Fruit fly (Drosophila melanogaster): ENCODE measurements around the gene Reph.

The Reph gene

DNA sequence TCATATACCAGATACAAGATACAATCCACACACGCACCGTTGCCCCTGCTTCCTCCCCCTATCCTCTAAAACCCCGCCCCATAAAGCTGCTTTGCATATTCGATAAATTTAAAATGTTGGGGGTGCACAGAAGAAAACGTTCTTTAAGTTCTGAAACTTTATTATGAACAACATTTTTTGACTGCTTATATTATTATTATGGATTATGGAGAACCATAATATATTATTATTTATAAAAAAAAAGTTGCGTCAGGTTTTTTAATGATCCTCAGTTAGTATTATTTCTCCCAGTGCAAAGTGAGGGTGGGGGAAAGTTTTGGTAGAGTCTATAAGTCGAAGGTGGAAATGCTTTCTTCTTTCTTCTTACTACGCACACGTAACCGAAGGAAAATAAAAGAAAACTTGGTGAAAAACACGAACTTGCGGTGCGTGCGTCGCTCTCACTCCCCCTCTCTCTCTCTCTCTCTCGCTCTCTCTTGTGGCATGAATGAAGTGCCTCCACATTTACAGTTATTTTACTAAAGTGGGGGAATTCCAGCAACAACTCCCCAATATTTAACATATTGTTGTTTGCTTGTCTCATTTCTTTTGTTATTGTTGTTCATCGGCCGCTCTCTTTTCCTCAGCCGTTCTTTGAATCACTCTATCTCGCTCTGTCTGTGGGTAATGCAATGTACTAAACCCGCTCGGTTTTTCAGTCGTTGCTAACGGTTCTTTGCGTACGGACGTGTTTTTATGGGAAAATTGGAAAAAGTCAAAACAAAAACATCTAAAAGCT is 13.9 kb upstream of the Reph start (continued):
- TF ChIP-seq CG33213 (GFP tag; optimal IDR thresholded peaks at IDR 0.05) (no peak), CG34422 (GFP tag; IDR thresholded peaks at IDR 0.05) (peak; percentile 84; the same call in 2 of the 3 replicates), CG14860 (GFP tag; IDR thresholded peaks at IDR 0.05; ENCODE audit: partially characterized antibody) (no peak), CG12236 (GFP tag; optimal IDR thresholded peaks at IDR 0.05) (no peak), CG5245 (GFP tag; optimal IDR thresholded peaks at IDR 0.05) (peak; percentile 68), Sox102F (GFP tag; optimal IDR thresholded peaks at IDR 0.05) (peak; percentile 96), CG7556 (GFP tag; optimal IDR thresholded peaks at IDR 0.05) (peak; percentile 86), Doc2 (GFP tag; IDR thresholded peaks at IDR 0.05) (no peak), row (GFP tag; IDR thresholded peaks at IDR 0.05) (peak; percentile 84), CG3163 (GFP tag; optimal IDR thresholded peaks at IDR 0.05) (no peak), CG34224 (GFP tag; IDR thresholded peaks at IDR 0.05; ENCODE audit: partially characterized antibody) (no peak), E2f2 (GFP tag; IDR thresholded peaks at IDR 0.05) (peak; percentile 62), CG1603 (tag; optimal IDR thresholded peaks at IDR 0.05) (no peak), gsb (GFP tag; IDR thresholded peaks at IDR 0.05) (no peak; the same call in 1 of the 2 replicates), Mes4 (GFP tag; optimal IDR thresholded peaks at IDR 0.05) (no peak), Spps (tag; optimal IDR thresholded peaks at IDR 0.05) (peak; percentile 79), CG14710 (tag; optimal IDR thresholded peaks at IDR 0.05) (peak; percentile 89), CG2889 (GFP tag; IDR thresholded peaks at IDR 0.05) (peak; percentile 27; the same call in 1 of the 3 replicates), kni (GFP tag; optimal IDR thresholded peaks at IDR 0.05) (peak; percentile 78), Kr (GFP tag; optimal IDR thresholded peaks at IDR 0.05) (no peak), CG32767 (GFP tag; IDR thresholded peaks at IDR 0.05) (peak; percentile 78), D19A (tag; optimal IDR thresholded peaks at IDR 0.05) (peak; percentile 89), Eip74EF (GFP tag; optimal IDR thresholded peaks at IDR 0.05) (peak in 1 of 2 experiments; percentile 75), CG18764 (GFP tag; optimal IDR thresholded peaks at IDR 0.05) (peak; percentile 53), klu (GFP tag; IDR thresholded peaks at IDR 0.05) (peak; percentile 69), cato (GFP tag; optimal IDR thresholded peaks at IDR 0.05; ENCODE audit: borderline replicate concordance) (peak; percentile 65), Fer3 (tag; optimal IDR thresholded peaks at IDR 0.05) (peak; percentile 59), sima (GFP tag; optimal IDR thresholded peaks at IDR 0.05) (no peak), tll (GFP tag; optimal IDR thresholded peaks at IDR 0.05) (no peak), gcm (GFP tag; optimal IDR thresholded peaks at IDR 0.05) (peak; percentile 91), bbx (GFP tag; IDR thresholded peaks at IDR 0.05; ENCODE audit: partially characterized antibody) (no peak; the same call in 1 of the 2 replicates), stwl (tag; optimal IDR thresholded peaks at IDR 0.05) (peak; percentile 6), Opbp (GFP tag; IDR thresholded peaks at IDR 0.05; ENCODE audit: partially characterized antibody) (no peak), CG8281 (tag; optimal IDR thresholded peaks at IDR 0.05) (peak; percentile 30), phol (tag; optimal IDR thresholded peaks at IDR 0.05) (peak; percentile 89), D (optimal IDR thresholded peaks at IDR 0.05) (no peak), D (GFP tag; optimal IDR thresholded peaks at IDR 0.05) (peak; percentile 84), Dek (tag; optimal IDR thresholded peaks at IDR 0.05) (peak; percentile 70), bigmax (GFP tag; optimal IDR thresholded peaks at IDR 0.05) (no peak), MBD-R2 (GFP tag; IDR thresholded peaks at IDR 0.05) (peak; percentile 21; the same call in 1 of the 2 replicates), CG3995 (GFP tag; optimal IDR thresholded peaks at IDR 0.05) (no peak), Nf-YA (GFP tag; IDR thresholded peaks at IDR 0.05) (peak; percentile 75), H15 (GFP tag; IDR thresholded peaks at IDR 0.05) (peak; percentile 84; the same call in 2 of the 3 replicates), CG12744 (GFP tag; optimal IDR thresholded peaks at IDR 0.05) (no peak), z (GFP tag; IDR thresholded peaks at IDR 0.05) (no peak; the same call in 2 of the 3 replicates), al (GFP tag; IDR thresholded peaks at IDR 0.05) (no peak), Tbp (GFP tag; optimal IDR thresholded peaks at IDR 0.05) (no peak), CG17568 (GFP tag; optimal IDR thresholded peaks at IDR 0.05) (no peak)
